Worm (Caenorhabditis elegans) whole organism, L1 larva: ENCODE results near the gene C08F8.15.

Experiments used
- C34B4.2 ChIP-seq: sonication (generic microtip); optimal IDR thresholded peaks from 2 replicates; lab custom pipeline; 2017; ENCODE audit warnings: mild to moderate bottlenecking, missing genetic modification characterization, missing compliant biosample characterization
- F16B12.6 ChIP-seq: fragments of 150-350 bp; optimal IDR thresholded peaks from 2 replicates; lab custom pipeline; 2014; ENCODE audit warnings: missing biosample characterization, missing genetic modification characterization
- Y116A8C.19 ChIP-seq: sonication (generic microtip); optimal IDR thresholded peaks from 2 replicates; lab custom pipeline; 2016; ENCODE audit warnings: missing compliant biosample characterization, missing genetic modification characterization, borderline replicate concordance
- alr-1 ChIP-seq: fragments of 200-800 bp; sonication (Bioruptor generic); optimal IDR thresholded peaks from 2 replicates; lab custom pipeline; 2018; ENCODE audit warnings: borderline replicate concordance, mild to moderate bottlenecking, missing genetic modification characterization, missing compliant biosample characterization
- blmp-1 ChIP-seq: fragments of 150-350 bp; optimal IDR thresholded peaks from 2 replicates; lab custom pipeline; 2014; ENCODE audit warnings: missing biosample characterization, missing genetic modification characterization
- ceh-63 ChIP-seq: fragments of 200-800 bp; sonication (Bioruptor generic); optimal IDR thresholded peaks from 2 replicates; lab custom pipeline; 2018; ENCODE audit warnings: mild to moderate bottlenecking, missing genetic modification characterization, missing compliant biosample characterization
- ceh-8 ChIP-seq: fragments of 200-800 bp; sonication (Bioruptor generic); optimal IDR thresholded peaks from 2 replicates; lab custom pipeline; 2018; ENCODE audit warnings: mild to moderate bottlenecking, missing genetic modification characterization, moderate library complexity, missing compliant biosample characterization
- ceh-82 ChIP-seq, 3 experiments: fragments of 150-350 bp in 1 of 3; sonication (generic microtip) in 2 of 3; optimal IDR thresholded peaks; 2 replicates each; lab custom pipeline; 2014 to 2017; ENCODE audit warnings: missing biosample characterization in 3 of 3, missing genetic modification characterization in 3 of 3
- ceh-90 ChIP-seq: sonication (generic microtip); optimal IDR thresholded peaks from 2 replicates; lab custom pipeline; 2016; ENCODE audit warnings: missing genetic modification characterization, missing compliant biosample characterization
- ces-1 ChIP-seq: fragments of 150-350 bp; optimal IDR thresholded peaks from 2 replicates; lab custom pipeline; 2014; ENCODE audit warnings: missing biosample characterization, missing genetic modification reagents, missing genetic modification characterization
- fkh-10 ChIP-seq: sonication (generic microtip); optimal IDR thresholded peaks from 2 replicates; lab custom pipeline; 2017; ENCODE audit warnings: missing biosample characterization, missing genetic modification reagents, missing genetic modification characterization
- fkh-4 ChIP-seq: sonication (generic microtip); optimal IDR thresholded peaks from 2 replicates; lab custom pipeline; 2016; ENCODE audit warnings: missing compliant biosample characterization, missing genetic modification characterization, borderline replicate concordance
- fkh-8 ChIP-seq: sonication (generic microtip); optimal IDR thresholded peaks from 2 replicates; lab custom pipeline; 2016; ENCODE audit warnings: mild to moderate bottlenecking, missing genetic modification characterization, missing compliant biosample characterization
- fos-1 ChIP-seq: fragments of 150-350 bp; optimal IDR thresholded peaks from 2 replicates; lab custom pipeline; 2014; ENCODE audit warnings: missing biosample characterization, missing genetic modification characterization
- grh-1 ChIP-seq: fragments of 200-800 bp; sonication (Bioruptor generic); IDR thresholded peaks from 2 replicates; pipeline ENCODE4 v1.3.6; 2022; ENCODE audit warnings: missing genetic modification reagents, missing genetic modification characterization, missing compliant biosample characterization
- isw-1 ChIP-seq: fragments of 200-800 bp; sonication (Bioruptor generic); IDR thresholded peaks from 2 replicates; pipeline ENCODE4 v1.3.6; 2022; ENCODE audit warnings: missing genetic modification characterization, missing compliant biosample characterization
- lin-13 ChIP-seq: fragments of 150-350 bp; optimal IDR thresholded peaks from 2 replicates; lab custom pipeline; 2014; ENCODE audit warnings: missing biosample characterization, missing genetic modification reagents, missing genetic modification characterization
- mab-9 ChIP-seq: fragments of 200-800 bp; sonication (Bioruptor generic); IDR thresholded peaks from 2 replicates; pipeline ENCODE4 v1.3.6; 2022; ENCODE audit warnings: missing genetic modification reagents, missing genetic modification characterization, missing compliant biosample characterization
- mep-1 ChIP-seq: fragments of 150-350 bp; optimal IDR thresholded peaks from 2 replicates; lab custom pipeline; 2014; ENCODE audit warnings: missing biosample characterization, missing genetic modification characterization
- nhr-19 ChIP-seq: fragments of 200-800 bp; sonication (Bioruptor generic); conservative IDR thresholded peaks from 2 replicates; pipeline ENCODE4 v1.3.6; 2022; ENCODE audit warnings: missing genetic modification characterization, missing compliant biosample characterization
- nhr-20 ChIP-seq: sonication (generic microtip); optimal IDR thresholded peaks from 2 replicates; lab custom pipeline; 2016; ENCODE audit warnings: mild to moderate bottlenecking, missing genetic modification characterization, missing compliant biosample characterization
- nhr-28 ChIP-seq: fragments of 150-350 bp; optimal IDR thresholded peaks from 2 replicates; lab custom pipeline; 2014; ENCODE audit warnings: missing biosample characterization, missing genetic modification characterization
- nhr-71 ChIP-seq: sonication (generic microtip); optimal IDR thresholded peaks from 2 replicates; lab custom pipeline; 2016; ENCODE audit warnings: mild to moderate bottlenecking, missing genetic modification characterization, moderate library complexity, missing compliant biosample characterization
- nhr-76 ChIP-seq: sonication (generic microtip); optimal IDR thresholded peaks from 2 replicates; lab custom pipeline; 2017; ENCODE audit warnings: missing biosample characterization, missing genetic modification characterization
- nhr-77 ChIP-seq: fragments of 150-350 bp; optimal IDR thresholded peaks from 2 replicates; lab custom pipeline; 2014; ENCODE audit warnings: missing biosample characterization, missing genetic modification characterization
- nhr-85 ChIP-seq: sonication (generic microtip); peaks from one replicate; lab custom pipeline; 2016; ENCODE audit warnings: missing genetic modification characterization, inconsistent platforms, missing compliant biosample characterization
- pax-3 ChIP-seq: fragments of 200-800 bp; sonication (Bioruptor generic); optimal IDR thresholded peaks from 2 replicates; lab custom pipeline; 2018; ENCODE audit warnings: mild to moderate bottlenecking, missing genetic modification characterization, moderate library complexity, missing compliant biosample characterization
- snpc-4 ChIP-seq: fragments of 150-350 bp; optimal IDR thresholded peaks from 2 replicates; lab custom pipeline; 2014; ENCODE audit warnings: missing biosample characterization, missing genetic modification characterization
- sox-4 ChIP-seq: sonication (generic microtip); optimal IDR thresholded peaks from 2 replicates; lab custom pipeline; 2016; ENCODE audit warnings: missing genetic modification characterization, missing compliant biosample characterization
- swsn-7 ChIP-seq: sonication (generic microtip); optimal IDR thresholded peaks from 2 replicates; lab custom pipeline; 2016; ENCODE audit warnings: missing genetic modification characterization, missing compliant biosample characterization
- tlp-1 ChIP-seq: fragments of 150-350 bp; optimal IDR thresholded peaks from 2 replicates; lab custom pipeline; 2014; ENCODE audit warnings: missing biosample characterization, missing genetic modification characterization
- unc-62 ChIP-seq: fragments of 150-350 bp; optimal IDR thresholded peaks from 2 replicates; lab custom pipeline; 2014; ENCODE audit warnings: missing biosample characterization, missing genetic modification reagents, missing genetic modification characterization
- unc-86 ChIP-seq: sonication (generic microtip); optimal IDR thresholded peaks from 2 replicates; lab custom pipeline; 2016; ENCODE audit warnings: missing genetic modification characterization, missing compliant biosample characterization
- zip-4 ChIP-seq: fragments of 200-800 bp; sonication (Bioruptor generic); optimal IDR thresholded peaks from 2 replicates; lab custom pipeline; 2018; ENCODE audit warnings: mild to moderate bottlenecking, missing genetic modification characterization, moderate library complexity, missing compliant biosample characterization
- ztf-11 ChIP-seq, 2 experiments: sonication (generic microtip); optimal IDR thresholded peaks; 2 replicates each; lab custom pipeline; 2016 to 2017; ENCODE audit warnings: missing genetic modification characterization in 2 of 2, missing biosample characterization in 1 of 2, missing compliant biosample characterization in 1 of 2

C08F8.15 gene

ce11 chrIV:11174772-11175171 is 14.2 kb upstream of the C08F8.15 start:
- TF ChIP-seq fkh-10 (GFP tag; lab: Kevin White, UChicago) (no peak), ztf-11 (tag; optimal IDR thresholded peaks at IDR 0.05; lab: Kevin White, UChicago) (no peak), blmp-1 (tag; lab: Kevin White, UChicago) (peak; percentile 24)

ce11 chrIV:11169652-11170051 is 9.0 kb upstream of the C08F8.15 start, which contains the start of gene nhr-67:
TSS of gene nhr-67 (plus strand) at chrIV:11169748.
- TF ChIP-seq alr-1, result no peak
- no peak for TF ChIP-seq Y116A8C.19 (tag; lab: Kevin White, UChicago)
- TF ChIP-seq fos-1 (tag; lab: Kevin White, UChicago), result no peak
- no peak for TF ChIP-seq nhr-77 (tag; lab: Kevin White, UChicago)
- TF ChIP-seq grh-1, result no peak
- no peak for TF ChIP-seq swsn-7
- no peak for TF ChIP-seq fkh-4
- TF ChIP-seq nhr-76 (tag; lab: Kevin White, UChicago), result no peak
- no peak for TF ChIP-seq zip-4

- no peak for TF ChIP-seq snpc-4
- TF ChIP-seq grh-1, result no peak
- TF ChIP-seq sox-4 (tag; lab: Kevin White, UChicago), result no peak
- no peak for TF ChIP-seq nhr-71 (tag; lab: Kevin White, UChicago)
- no peak for TF ChIP-seq C34B4.2
- TF ChIP-seq ceh-90 (tag; lab: Kevin White, UChicago), result no peak
- TF ChIP-seq alr-1, result no peak
- TF ChIP-seq unc-62 (GFP tag; lab: Kevin White, UChicago), result no peak
- no peak for TF ChIP-seq fkh-10 (GFP tag; lab: Kevin White, UChicago)
- TF ChIP-seq isw-1, result no peak
- no peak for TF ChIP-seq mep-1 (tag; lab: Kevin White, UChicago)
- TF ChIP-seq fkh-8, result no peak
- no peak for TF ChIP-seq fkh-4
- TF ChIP-seq ceh-8 (GFP tag; lab: Kevin White, UChicago), result no peak
- TF ChIP-seq lin-13, result no peak
- TF ChIP-seq ces-1 (GFP tag; lab: Kevin White, UChicago), result no peak
- TF ChIP-seq, all 84 proteins: peak for 0
Observed at ce11 chrIV:11164831-11165230, 4.2 kb upstream of the C08F8.15 start, which contains the start of gene C08F8.6. TSS of gene C08F8.6 (minus strand) at chrIV:11164931.

ce11 chrIV:11162451-11162850 is 1.8 kb upstream of the C08F8.15 start, which contains the start of gene fbxb-9:
TSS of gene fbxb-9 (minus strand) at chrIV:11162551.
- TF ChIP-seq mab-9, result no peak

- TF ChIP-seq unc-86 (tag; lab: Kevin White, UChicago) (no peak), pax-3 (no peak), tlp-1 (tag; lab: Kevin White, UChicago) (no peak)
Observed at ce11 chrIV:11159886-11160285, 721 bp downstream of the C08F8.15 start, which contains the start of gene mboa-4. TSS of gene mboa-4 (minus strand) at chrIV:11159986.

ce11 chrIV:11156526-11156925 is 4.1 kb downstream of the C08F8.15 start:
- TF ChIP-seq ceh-82 (tag; optimal IDR thresholded peaks at IDR 0.05; lab: Kevin White, UChicago) (no peak), isw-1 (no peak), nhr-19 (GFP tag; lab: Robert Waterston, UW) (no peak), snpc-4 (no peak), F16B12.6 (tag; lab: Kevin White, UChicago) (no peak), nhr-77 (tag; lab: Kevin White, UChicago) (no peak), nhr-28 (no peak), nhr-20 (tag; lab: Kevin White, UChicago) (no peak), unc-62 (GFP tag; lab: Kevin White, UChicago) (no peak), ceh-63 (GFP tag; lab: Kevin White, UChicago) (no peak), nhr-85 (tag; lab: Kevin White, UChicago) (no peak)
